Fruit fly (Drosophila melanogaster) whole organism, embryonic: Measurements from ENCODE around the gene CG15012.
A peak's percentile ranks its signal among the peaks of the same experiment; 100 is the strongest.

Experiments
- CG10209 ChIP-seq: fragments of 200-800 bp; sonication (Bioruptor generic); optimal IDR thresholded peaks from 3 replicates; lab custom pipeline; 2017; ENCODE audit warnings: missing biosample characterization, mild to moderate bottlenecking, missing genetic modification characterization, missing genetic modification reagents
- CG10654 ChIP-seq: fragments of 200-800 bp; sonication (Bioruptor generic); optimal IDR thresholded peaks from 2 replicates; lab custom pipeline; 2016; ENCODE audit warnings: missing biosample characterization, missing genetic modification characterization
- CG11504 ChIP-seq: fragments of 200-800 bp; sonication (Bioruptor generic); optimal IDR thresholded peaks from 3 replicates; lab custom pipeline; 2019; ENCODE audit warnings: missing biosample characterization, mild to moderate bottlenecking, missing genetic modification characterization, moderate library complexity
- CG12391 ChIP-seq: fragments of 200-800 bp; sonication (Bioruptor generic); optimal IDR thresholded peaks from 3 replicates; lab custom pipeline; 2018; ENCODE audit warnings: missing biosample characterization, mild to moderate bottlenecking, missing genetic modification characterization, moderate library complexity
- CG12659 ChIP-seq: fragments of 200-800 bp; sonication (Bioruptor generic); optimal IDR thresholded peaks from 3 replicates; lab custom pipeline; 2017; ENCODE audit warnings: mild to moderate bottlenecking, missing biosample characterization, missing genetic modification reagents, missing genetic modification characterization
- CG15011 ChIP-seq: fragments of 200-800 bp; sonication (Bioruptor generic); optimal IDR thresholded peaks from 3 replicates; lab custom pipeline; 2018; ENCODE audit warnings: missing biosample characterization, mild to moderate bottlenecking, missing genetic modification characterization
- CG16779 ChIP-seq: fragments of 200-800 bp; sonication (Bioruptor generic); IDR thresholded peaks from 2 replicates; pipeline ENCODE4 v1.3.6; 2022; ENCODE audit warnings: missing biosample characterization, missing genetic modification characterization
- CG17328 ChIP-seq: fragments of 200-800 bp; sonication (Bioruptor generic); IDR thresholded peaks from 2 replicates; pipeline ENCODE4 v1.3.6; 2022; ENCODE audit warnings: missing biosample characterization, missing genetic modification characterization
- CG17829 ChIP-seq: fragments of 200-800 bp; optimal IDR thresholded peaks from 2 replicates; lab custom pipeline; 2019; ENCODE audit warnings: missing biosample characterization, mild to moderate bottlenecking, missing genetic modification characterization, moderate library complexity
- CG1832 ChIP-seq: fragments of 200-800 bp; sonication (Bioruptor generic); optimal IDR thresholded peaks from 2 replicates; lab custom pipeline; 2017; ENCODE audit warnings: missing biosample characterization, mild to moderate bottlenecking, missing genetic modification characterization, inconsistent platforms
- CG18476 ChIP-seq: fragments of 200-800 bp; sonication (Bioruptor generic); optimal IDR thresholded peaks from 2 replicates; lab custom pipeline; 2016; ENCODE audit warnings: missing biosample characterization, mild to moderate bottlenecking, missing genetic modification characterization
- CG30020 ChIP-seq: fragments of 200-800 bp; optimal IDR thresholded peaks from 2 replicates; lab custom pipeline; 2019; ENCODE audit warnings: missing biosample characterization, mild to moderate bottlenecking, missing genetic modification characterization, moderate library complexity
- CG34376 ChIP-seq: fragments of 200-800 bp; sonication (Bioruptor generic); optimal IDR thresholded peaks from 2 replicates; lab custom pipeline; 2018; ENCODE audit warnings: missing biosample characterization, mild to moderate bottlenecking, missing genetic modification characterization
- CG7963 ChIP-seq: fragments of 200-800 bp; sonication (Bioruptor generic); IDR thresholded peaks from 3 replicates; pipeline ENCODE4 v1.3.6; 2022; ENCODE audit warnings: missing biosample characterization, missing genetic modification characterization; ENCODE audit not compliant: partially characterized antibody
- CG8765 ChIP-seq: fragments of 200-800 bp; sonication (Bioruptor generic); IDR thresholded peaks from 2 replicates; pipeline ENCODE4 v1.3.6; 2022; ENCODE audit warnings: missing biosample characterization, missing genetic modification characterization
- D ChIP-seq, 2 experiments: fragments of 200-800 bp in 1 of 2; fragments of >200 bp in 1 of 2; sonication (Bioruptor generic) in 1 of 2; optimal IDR thresholded peaks; 2 replicates in 1 of 2; 3 replicates in 1 of 2; lab custom pipeline; 2017; ENCODE audit warnings: mild to moderate bottlenecking in 1 of 2, missing biosample characterization in 1 of 2, missing genetic modification characterization in 1 of 2, missing genetic modification reagents in 1 of 2
- Dbx ChIP-seq: fragments of 200-800 bp; sonication (Bioruptor generic); IDR thresholded peaks from 3 replicates; pipeline ENCODE4 v1.3.6; 2022; ENCODE audit warnings: missing biosample characterization, missing genetic modification characterization
- Drgx ChIP-seq: fragments of 200-800 bp; sonication (Bioruptor generic); IDR thresholded peaks from 2 replicates; pipeline ENCODE4 v1.3.6; 2022; ENCODE audit warnings: missing biosample characterization, missing genetic modification characterization
- Fer2 ChIP-seq: fragments of 200-800 bp; sonication (Bioruptor generic); optimal IDR thresholded peaks from 2 replicates; lab custom pipeline; 2018; ENCODE audit warnings: missing biosample characterization, mild to moderate bottlenecking, missing genetic modification characterization, moderate library complexity
- MTF-1 ChIP-seq: fragments of 200-800 bp; sonication (Bioruptor generic); optimal IDR thresholded peaks from 2 replicates; lab custom pipeline; 2018; ENCODE audit warnings: missing biosample characterization, mild to moderate bottlenecking, missing genetic modification characterization, borderline replicate concordance
- Meics ChIP-seq: fragments of 200-800 bp; sonication (Bioruptor generic); optimal IDR thresholded peaks from 2 replicates; lab custom pipeline; 2017; ENCODE audit warnings: missing biosample characterization, mild to moderate bottlenecking, missing genetic modification characterization
- Neu2 ChIP-seq: fragments of 200-800 bp; sonication (Bioruptor generic); optimal IDR thresholded peaks from 3 replicates; lab custom pipeline; 2016; ENCODE audit warnings: missing biosample characterization, missing genetic modification characterization, borderline replicate concordance
- Opbp ChIP-seq: fragments of 200-800 bp; sonication (Bioruptor generic); IDR thresholded peaks from 3 replicates; pipeline ENCODE4 v1.3.6; 2022; ENCODE audit warnings: missing biosample characterization, missing genetic modification characterization; ENCODE audit not compliant: partially characterized antibody
- ase ChIP-seq: fragments of 200-800 bp; sonication (Bioruptor generic); IDR thresholded peaks from 3 replicates; pipeline ENCODE4 v1.3.6; 2022; ENCODE audit warnings: missing biosample characterization, missing genetic modification characterization
- bsh ChIP-seq, 2 experiments: fragments of 200-800 bp; sonication (Bioruptor generic); optimal IDR thresholded peaks; 2 replicates each; lab custom pipeline; 2017 to 2018; ENCODE audit warnings: mild to moderate bottlenecking in 2 of 2, missing biosample characterization in 2 of 2, missing genetic modification characterization in 2 of 2, moderate library complexity in 1 of 2
- btn ChIP-seq: fragments of 200-800 bp; sonication (Bioruptor generic); optimal IDR thresholded peaks from 2 replicates; lab custom pipeline; 2016; ENCODE audit warnings: missing biosample characterization, missing genetic modification characterization
- crc ChIP-seq: fragments of 200-800 bp; sonication (Bioruptor generic); optimal IDR thresholded peaks from 2 replicates; lab custom pipeline; 2016; ENCODE audit warnings: missing biosample characterization, missing genetic modification characterization
- croc ChIP-seq: fragments of 200-800 bp; sonication (Bioruptor generic); conservative IDR thresholded peaks from 3 replicates; pipeline ENCODE4 v1.3.6; 2022; ENCODE audit warnings: missing biosample characterization, missing genetic modification characterization
- danr ChIP-seq: fragments of 200-800 bp; sonication (Bioruptor generic); IDR thresholded peaks from 2 replicates; pipeline ENCODE4 v1.3.6; 2022; ENCODE audit warnings: missing biosample characterization, missing genetic modification characterization
- esg ChIP-seq: fragments of 200-800 bp; sonication (Bioruptor generic); conservative IDR thresholded peaks from 2 replicates; pipeline ENCODE4 v1.3.6; 2022; ENCODE audit warnings: missing biosample characterization, missing genetic modification characterization
- fd96Cb ChIP-seq: fragments of 200-800 bp; sonication (Bioruptor generic); optimal IDR thresholded peaks from 2 replicates; lab custom pipeline; 2018; ENCODE audit warnings: missing biosample characterization, mild to moderate bottlenecking, missing genetic modification characterization, moderate library complexity
- fru ChIP-seq: fragments of >200 bp; optimal IDR thresholded peaks from 2 replicates; lab custom pipeline; 2017
- fu2 ChIP-seq: fragments of 200-800 bp; sonication (Bioruptor generic); optimal IDR thresholded peaks from 2 replicates; lab custom pipeline; 2016; ENCODE audit warnings: missing biosample characterization, missing genetic modification characterization
- grn ChIP-seq: fragments of 200-800 bp; sonication (Bioruptor generic); optimal IDR thresholded peaks from 3 replicates; lab custom pipeline; 2017; ENCODE audit warnings: missing biosample characterization, missing genetic modification characterization
- hkb ChIP-seq, 2 experiments: fragments of 200-800 bp in 1 of 2; fragments of >200 bp in 1 of 2; sonication (Bioruptor generic) in 1 of 2; IDR thresholded peaks in 1 of 2; optimal IDR thresholded peaks in 1 of 2; 2 replicates each; pipeline versions ENCODE4 v1.3.6 to Lab custom; 2017 to 2022; ENCODE audit warnings: missing biosample characterization in 1 of 2, missing genetic modification characterization in 1 of 2
- lbe ChIP-seq: fragments of 200-800 bp; sonication (Bioruptor generic); optimal IDR thresholded peaks from 2 replicates; lab custom pipeline; 2016; ENCODE audit warnings: missing biosample characterization, mild to moderate bottlenecking, missing genetic modification characterization
- mirr ChIP-seq: fragments of 200-800 bp; sonication (Bioruptor generic); optimal IDR thresholded peaks from 3 replicates; lab custom pipeline; 2018; ENCODE audit warnings: missing biosample characterization, mild to moderate bottlenecking, missing genetic modification characterization
- nom ChIP-seq: fragments of 200-800 bp; sonication (Bioruptor generic); optimal IDR thresholded peaks from 2 replicates; lab custom pipeline; 2017; ENCODE audit warnings: missing biosample characterization, missing genetic modification characterization, mild to moderate bottlenecking, moderate library complexity, missing genetic modification reagents
- sc ChIP-seq, 3 experiments: fragments of >200 bp in 2 of 3; fragments of 200-800 bp in 1 of 3; sonication (Bioruptor generic) in 1 of 3; optimal IDR thresholded peaks; 2 replicates in 2 of 3; 3 replicates in 1 of 3; lab custom pipeline; 2017; ENCODE audit warnings: mild to moderate bottlenecking in 1 of 3, missing biosample characterization in 1 of 3, missing genetic modification characterization in 1 of 3, missing genetic modification reagents in 1 of 3
- toy ChIP-seq: fragments of 200-800 bp; sonication (Bioruptor generic); IDR thresholded peaks from 2 replicates; pipeline ENCODE4 v1.3.6; 2022; ENCODE audit warnings: missing biosample characterization, missing genetic modification characterization
- unpg ChIP-seq: fragments of 200-800 bp; sonication (Bioruptor generic); optimal IDR thresholded peaks from 3 replicates; lab custom pipeline; 2018; ENCODE audit warnings: missing biosample characterization, mild to moderate bottlenecking, missing genetic modification characterization, moderate library complexity

CG15012 gene

dm6 chr3L:4336588-4336987, 44.5 kb upstream of the CG15012 start (continued):
- TF ChIP-seq MTF-1 (GFP tag; lab: Kevin White, UChicago), result no peak
- no peak for TF ChIP-seq unpg (GFP tag; lab: Kevin White, UChicago)
- no peak for TF ChIP-seq hkb (optimal IDR thresholded peaks at IDR 0.05; lab: Kevin White, UChicago)
- 0 out of 2 replicates have a peak, but pooled peaks have one; percentile 36 for TF ChIP-seq hkb (GFP tag; IDR thresholded peaks at IDR 0.05; lab: Robert Waterston, UW)
- TF ChIP-seq Opbp, result no peak
- TF ChIP-seq CG10209 (GFP tag; lab: Kevin White, UChicago), result no peak
- no peak for TF ChIP-seq btn (GFP tag; lab: Kevin White, UChicago)
- TF ChIP-seq mirr, result no peak
- TF ChIP-seq Neu2 (GFP tag; lab: Kevin White, UChicago), result no peak
- TF ChIP-seq esg, result no peak
- TF ChIP-seq ase (GFP tag; lab: Robert Waterston, UW), result no peak
- no peak for TF ChIP-seq CG1832 (GFP tag; lab: Kevin White, UChicago)
- TF ChIP-seq fu2 (GFP tag; lab: Kevin White, UChicago), result no peak
- TF ChIP-seq CG12659 (GFP tag; lab: Kevin White, UChicago), result no peak
- peak; percentile 82 for TF ChIP-seq nom
- no peak for TF ChIP-seq CG8765
- no peak for TF ChIP-seq croc (GFP tag; lab: Robert Waterston, UW)
- TF ChIP-seq danr (GFP tag; lab: Robert Waterston, UW), result no peak
- no peak for TF ChIP-seq CG17328
- no peak for TF ChIP-seq CG15011
- TF ChIP-seq CG34376 (GFP tag; lab: Kevin White, UChicago), result no peak
- no peak for TF ChIP-seq crc (GFP tag; lab: Kevin White, UChicago)
- peak; percentile 70 for TF ChIP-seq Drgx (GFP tag; lab: Robert Waterston, UW)
- no peak for TF ChIP-seq Fer2 (tag; lab: Kevin White, UChicago)
- TF ChIP-seq CG12391 (tag; lab: Kevin White, UChicago), result no peak
- TF ChIP-seq fd96Cb (tag; lab: Kevin White, UChicago), result no peak
- TF ChIP-seq sc (optimal IDR thresholded peaks at IDR 0.05; lab: Kevin White, UChicago), result no peak
- no peak for TF ChIP-seq sc (GFP tag; optimal IDR thresholded peaks at IDR 0.05; lab: Kevin White, UChicago)
- TF ChIP-seq toy (GFP tag; lab: Robert Waterston, UW), result no peak
- TF ChIP-seq Dbx (GFP tag; lab: Robert Waterston, UW), result no peak
- TF ChIP-seq CG7963 (GFP tag; lab: Robert Waterston, UW), result no peak
- TF ChIP-seq lbe (GFP tag; lab: Kevin White, UChicago), result no peak
- TF ChIP-seq CG30020 (tag; lab: Kevin White, UChicago), result no peak
- TF ChIP-seq CG17829 (tag; lab: Kevin White, UChicago), result no peak
- no peak for TF ChIP-seq Meics
- TF ChIP-seq CG18476 (GFP tag; lab: Kevin White, UChicago), result no peak
- TF ChIP-seq D (optimal IDR thresholded peaks at IDR 0.05; lab: Kevin White, UChicago), result no peak
- TF ChIP-seq D (GFP tag; optimal IDR thresholded peaks at IDR 0.05; lab: Kevin White, UChicago), result no peak
- TF ChIP-seq grn (GFP tag; lab: Kevin White, UChicago), result no peak
- TF ChIP-seq fru (lab: Kevin White, UChicago), result no peak
- TF ChIP-seq CG11504 (tag; lab: Kevin White, UChicago), result peak; percentile 10
- peak in 1 of 2 experiments; percentile 20 for TF ChIP-seq bsh (GFP tag; optimal IDR thresholded peaks at IDR 0.05; lab: Kevin White, UChicago)
- TF ChIP-seq CG16779, result no peak
- TF ChIP-seq CG10654 (GFP tag; lab: Kevin White, UChicago), result no peak
